Worm (Caenorhabditis elegans) whole organism, L4/young adult: ENCODE measurements around the gene T02E9.6.

Source experiments
- W03F9.2 ChIP-seq: fragments of 150-350 bp; optimal IDR thresholded peaks from 2 replicates; lab custom pipeline; 2014; ENCODE audit warnings: missing biosample characterization, missing genetic modification characterization
- dao-5 ChIP-seq: sonication (generic microtip); optimal IDR thresholded peaks from 2 replicates; lab custom pipeline; 2016; ENCODE audit warnings: missing genotype, missing genetic modification characterization, moderate library complexity, missing compliant biosample characterization
- him-1 ChIP-seq: sonication (generic microtip); optimal IDR thresholded peaks from 2 replicates; lab custom pipeline; 2016; ENCODE audit warnings: missing genotype, missing genetic modification reagents, missing genetic modification characterization, missing compliant biosample characterization

DNA sequence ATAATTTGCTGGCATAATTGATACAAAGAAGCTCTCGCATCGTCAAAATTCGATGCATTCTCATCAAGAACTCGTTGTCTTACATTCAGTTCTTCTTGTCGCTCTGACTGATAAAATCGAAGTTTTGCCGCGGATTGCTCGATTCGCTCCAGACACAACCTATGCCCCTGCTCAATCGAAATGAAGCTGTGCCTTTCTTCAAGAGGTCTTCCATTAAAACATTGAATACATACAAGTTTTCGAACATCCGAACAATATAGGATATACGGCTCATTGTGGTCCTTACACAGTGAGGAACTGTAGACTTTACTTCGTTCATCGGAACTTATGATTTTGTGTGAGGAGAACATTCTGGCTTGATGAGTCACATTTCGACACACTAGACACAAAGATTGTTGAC lies 13.2 kb downstream of the T02E9.6 start:
- TF ChIP-seq W03F9.2 = no peak
- no peak for TF ChIP-seq him-1 (tag; lab: Kevin White, UChicago)
- TF ChIP-seq dao-5 (tag; lab: Kevin White, UChicago) = no peak
